Fruit fly (Drosophila melanogaster) whole organism, embryonic: ENCODE results near the gene mts.

Experiments
- ATbp ChIP-seq: fragments of 200-800 bp; sonication (Bioruptor generic); optimal IDR thresholded peaks from 2 replicates; lab custom pipeline; 2017; ENCODE audit warnings: missing biosample characterization, mild to moderate bottlenecking, missing genetic modification characterization, missing genetic modification reagents
- Aef1 ChIP-seq: fragments of 200-800 bp; sonication (Bioruptor generic); IDR thresholded peaks from 3 replicates; pipeline ENCODE4 v1.3.6; 2022; ENCODE audit warnings: missing biosample characterization, missing genetic modification characterization
- CG10147 ChIP-seq: fragments of 200-800 bp; sonication (Bioruptor generic); optimal IDR thresholded peaks from 2 replicates; lab custom pipeline; 2019; ENCODE audit warnings: missing biosample characterization, mild to moderate bottlenecking, missing genetic modification characterization, moderate library complexity
- CG10431 ChIP-seq: fragments of 200-800 bp; sonication (Bioruptor generic); optimal IDR thresholded peaks from 3 replicates; lab custom pipeline; 2018; ENCODE audit warnings: missing biosample characterization, mild to moderate bottlenecking, missing genetic modification characterization
- CG10462 ChIP-seq: fragments of 200-800 bp; sonication (Bioruptor generic); optimal IDR thresholded peaks from 2 replicates; lab custom pipeline; 2016; ENCODE audit warnings: missing biosample characterization, missing genetic modification characterization
- CG11695 ChIP-seq: fragments of 200-800 bp; sonication (Bioruptor generic); IDR thresholded peaks from 3 replicates; pipeline ENCODE4 v1.3.6; 2022; ENCODE audit warnings: missing biosample characterization, missing genetic modification characterization
- CG12236 ChIP-seq: fragments of 200-800 bp; sonication (Bioruptor generic); optimal IDR thresholded peaks from 2 replicates; lab custom pipeline; 2016; ENCODE audit warnings: missing biosample characterization, missing genetic modification characterization
- CG12744 ChIP-seq: fragments of 200-800 bp; sonication (Bioruptor generic); optimal IDR thresholded peaks from 2 replicates; lab custom pipeline; 2016; ENCODE audit warnings: missing biosample characterization, missing genetic modification characterization
- CG12942 ChIP-seq: fragments of 200-800 bp; sonication (Bioruptor generic); optimal IDR thresholded peaks from 3 replicates; lab custom pipeline; 2016; ENCODE audit warnings: missing biosample characterization, missing genetic modification characterization
- CG13296 ChIP-seq: fragments of 200-800 bp; sonication (Bioruptor generic); optimal IDR thresholded peaks from 3 replicates; lab custom pipeline; 2018; ENCODE audit warnings: missing biosample characterization, mild to moderate bottlenecking, missing genetic modification characterization
- CG17186 ChIP-seq: fragments of 200-800 bp; sonication (Bioruptor generic); optimal IDR thresholded peaks from 3 replicates; lab custom pipeline; 2017; ENCODE audit warnings: missing biosample characterization, missing genetic modification reagents, missing genetic modification characterization
- CG17802 ChIP-seq: fragments of 200-800 bp; sonication (Bioruptor generic); optimal IDR thresholded peaks from 2 replicates; lab custom pipeline; 2018; ENCODE audit warnings: missing biosample characterization, mild to moderate bottlenecking, missing genetic modification characterization, moderate library complexity
- CG2129 ChIP-seq: fragments of 200-800 bp; sonication (Bioruptor generic); IDR thresholded peaks from 2 replicates; pipeline ENCODE4 v1.3.6; 2022; ENCODE audit warnings: missing biosample characterization, missing genetic modification characterization; ENCODE audit not compliant: partially characterized antibody
- CG2875 ChIP-seq: fragments of 200-800 bp; sonication (Bioruptor generic); optimal IDR thresholded peaks from 2 replicates; lab custom pipeline; 2017; ENCODE audit warnings: missing biosample characterization, mild to moderate bottlenecking, missing genetic modification characterization, missing genetic modification reagents
- CG30020 ChIP-seq: fragments of 200-800 bp; optimal IDR thresholded peaks from 2 replicates; lab custom pipeline; 2019; ENCODE audit warnings: missing biosample characterization, mild to moderate bottlenecking, missing genetic modification characterization, moderate library complexity
- CG30431 ChIP-seq: fragments of 200-800 bp; sonication (Bioruptor generic); optimal IDR thresholded peaks from 2 replicates; lab custom pipeline; 2017; ENCODE audit warnings: missing biosample characterization, missing genetic modification characterization
- CG33213 ChIP-seq: fragments of 200-800 bp; sonication (Bioruptor generic); optimal IDR thresholded peaks from 3 replicates; lab custom pipeline; 2016; ENCODE audit warnings: missing biosample characterization, missing genetic modification characterization
- CG3838 ChIP-seq: fragments of 200-800 bp; sonication (Bioruptor generic); optimal IDR thresholded peaks from 3 replicates; lab custom pipeline; 2016; ENCODE audit warnings: missing biosample characterization, missing genetic modification characterization
- CG3995 ChIP-seq: fragments of 200-800 bp; sonication (Bioruptor generic); optimal IDR thresholded peaks from 3 replicates; lab custom pipeline; 2016; ENCODE audit warnings: missing biosample characterization, missing genetic modification characterization
- CG4854 ChIP-seq: fragments of 200-800 bp; sonication (Bioruptor generic); optimal IDR thresholded peaks from 2 replicates; lab custom pipeline; 2016; ENCODE audit warnings: missing biosample characterization, missing genetic modification characterization, inconsistent platforms
- CG6272 ChIP-seq: fragments of 200-800 bp; sonication (Bioruptor generic); IDR thresholded peaks from 2 replicates; pipeline ENCODE4 v1.3.6; 2022; ENCODE audit warnings: missing biosample characterization, missing genetic modification characterization
- CG6813 ChIP-seq: fragments of 200-800 bp; sonication (Bioruptor generic); optimal IDR thresholded peaks from 2 replicates; lab custom pipeline; 2017; ENCODE audit warnings: missing biosample characterization, missing genetic modification characterization, mild to moderate bottlenecking, moderate library complexity, missing genetic modification reagents
- CG8359 ChIP-seq: fragments of 200-800 bp; sonication (Bioruptor generic); optimal IDR thresholded peaks from 2 replicates; lab custom pipeline; 2017; ENCODE audit warnings: missing biosample characterization, mild to moderate bottlenecking, missing genetic modification characterization, borderline replicate concordance
- CG8924 ChIP-seq: fragments of 200-800 bp; optimal IDR thresholded peaks from 3 replicates; lab custom pipeline; 2019; ENCODE audit warnings: missing biosample characterization, mild to moderate bottlenecking, missing genetic modification characterization, moderate library complexity
- D19A ChIP-seq: fragments of 200-800 bp; optimal IDR thresholded peaks from 3 replicates; lab custom pipeline; 2019; ENCODE audit warnings: missing biosample characterization, mild to moderate bottlenecking, missing genetic modification characterization, moderate library complexity
- Dll ChIP-seq: fragments of 200-800 bp; sonication (Bioruptor generic); IDR thresholded peaks from 4 replicates; pipeline ENCODE4 v1.3.6; 2022; ENCODE audit warnings: missing biosample characterization, missing genetic modification characterization; ENCODE audit not compliant: partially characterized antibody
- Elba2 ChIP-seq: fragments of 200-800 bp; sonication (Bioruptor generic); optimal IDR thresholded peaks from 3 replicates; lab custom pipeline; 2016; ENCODE audit warnings: missing biosample characterization, missing genetic modification characterization
- Ets97D ChIP-seq: fragments of 200-800 bp; sonication (Bioruptor generic); optimal IDR thresholded peaks from 3 replicates; lab custom pipeline; 2016; ENCODE audit warnings: missing biosample characterization, missing genetic modification characterization
- HLH54F ChIP-seq: fragments of 200-800 bp; sonication (Bioruptor generic); optimal IDR thresholded peaks from 3 replicates; lab custom pipeline; 2016; ENCODE audit warnings: missing biosample characterization, missing genetic modification characterization
- Jarid2 ChIP-seq: fragments of 200-800 bp; sonication (Bioruptor generic); optimal IDR thresholded peaks from 3 replicates; lab custom pipeline; 2017; ENCODE audit warnings: mild to moderate bottlenecking, missing biosample characterization, missing genetic modification reagents, missing genetic modification characterization
- Meics ChIP-seq: fragments of 200-800 bp; sonication (Bioruptor generic); optimal IDR thresholded peaks from 2 replicates; lab custom pipeline; 2017; ENCODE audit warnings: missing biosample characterization, mild to moderate bottlenecking, missing genetic modification characterization
- Nf-YC ChIP-seq: fragments of 200-800 bp; optimal IDR thresholded peaks from 3 replicates; lab custom pipeline; 2019; ENCODE audit warnings: missing biosample characterization, mild to moderate bottlenecking, missing genetic modification characterization, moderate library complexity
- Scr ChIP-seq: fragments of 200-800 bp; sonication (Bioruptor generic); IDR thresholded peaks from 2 replicates; pipeline ENCODE4 v1.3.6; 2022; ENCODE audit warnings: missing biosample characterization, missing genetic modification characterization; ENCODE audit not compliant: partially characterized antibody
- ab ChIP-seq: fragments of 200-800 bp; sonication (Bioruptor generic); optimal IDR thresholded peaks from 2 replicates; lab custom pipeline; 2016; ENCODE audit warnings: missing biosample characterization, missing genetic modification characterization
- abd-A ChIP-seq: fragments of 200-800 bp; sonication (Bioruptor generic); optimal IDR thresholded peaks from 3 replicates; lab custom pipeline; 2019; ENCODE audit warnings: missing biosample characterization, mild to moderate bottlenecking, missing genetic modification characterization, moderate library complexity
- bowl ChIP-seq: fragments of 200-800 bp; sonication (Bioruptor generic); IDR thresholded peaks from 2 replicates; pipeline ENCODE4 v1.3.6; 2022; ENCODE audit warnings: missing biosample characterization, missing genetic modification characterization
- da ChIP-seq: fragments of 200-800 bp; sonication (Bioruptor generic); optimal IDR thresholded peaks from 2 replicates; lab custom pipeline; 2016; ENCODE audit warnings: missing biosample characterization, missing genetic modification characterization
- disco-r ChIP-seq: fragments of 200-800 bp; sonication (Bioruptor generic); optimal IDR thresholded peaks from 2 replicates; lab custom pipeline; 2016; ENCODE audit warnings: missing biosample characterization, missing genetic modification characterization
- eve ChIP-seq, 2 experiments: fragments of >200 bp; optimal IDR thresholded peaks; 2 replicates each; lab custom pipeline; 2017; ENCODE audit warnings: missing biosample characterization in 2 of 2, missing genetic modification characterization in 2 of 2
- ftz-f1 ChIP-seq: fragments of 200-800 bp; sonication (Bioruptor generic); optimal IDR thresholded peaks from 2 replicates; lab custom pipeline; 2016; ENCODE audit warnings: missing biosample characterization, missing genetic modification characterization
- hkb ChIP-seq, 2 experiments: fragments of 200-800 bp in 1 of 2; fragments of >200 bp in 1 of 2; sonication (Bioruptor generic) in 1 of 2; IDR thresholded peaks in 1 of 2; optimal IDR thresholded peaks in 1 of 2; 2 replicates each; pipeline versions ENCODE4 v1.3.6 to Lab custom; 2017 to 2022; ENCODE audit warnings: missing biosample characterization in 1 of 2, missing genetic modification characterization in 1 of 2
- mam ChIP-seq: fragments of 200-800 bp; sonication (Bioruptor generic); optimal IDR thresholded peaks from 3 replicates; lab custom pipeline; 2016; ENCODE audit warnings: missing biosample characterization, missing genetic modification characterization
- mld ChIP-seq: fragments of 200-800 bp; sonication (Bioruptor generic); IDR thresholded peaks from 3 replicates; pipeline ENCODE4 v1.3.6; 2022; ENCODE audit warnings: missing biosample characterization, missing genetic modification characterization; ENCODE audit not compliant: partially characterized antibody
- run ChIP-seq: fragments of 200-800 bp; sonication (Bioruptor generic); optimal IDR thresholded peaks from 3 replicates; lab custom pipeline; 2018; ENCODE audit warnings: missing biosample characterization, mild to moderate bottlenecking, missing genetic modification characterization
- sens-2 ChIP-seq: fragments of 200-800 bp; sonication (Bioruptor generic); IDR thresholded peaks from 2 replicates; pipeline ENCODE4 v1.3.6; 2022; ENCODE audit warnings: missing biosample characterization, missing genetic modification characterization
- ssp ChIP-seq: fragments of 200-800 bp; sonication (Bioruptor generic); IDR thresholded peaks from 2 replicates; pipeline ENCODE4 v1.3.6; 2022; ENCODE audit warnings: missing biosample characterization, missing genetic modification characterization
- stwl ChIP-seq: fragments of 200-800 bp; sonication (Bioruptor generic); optimal IDR thresholded peaks from 3 replicates; lab custom pipeline; 2018; ENCODE audit warnings: missing biosample characterization, mild to moderate bottlenecking, missing genetic modification characterization, moderate library complexity
- wdn ChIP-seq: fragments of 200-800 bp; sonication (Bioruptor generic); IDR thresholded peaks from 2 replicates; pipeline ENCODE4 v1.3.6; 2022; ENCODE audit warnings: missing biosample characterization, missing genetic modification characterization

Gene mts

dm6 chr2L:7871821-7872524 is 44.5 kb downstream of the mts start (continued):
- TF ChIP-seq CG8924 (tag; lab: Kevin White, UChicago) (peak; percentile 65), CG6813 (GFP tag; lab: Kevin White, UChicago) (peak; percentile 28), Aef1 (GFP tag; lab: Robert Waterston, UW) (no peak), CG10147 (GFP tag; lab: Kevin White, UChicago) (peak; percentile 78), CG2875 (GFP tag; lab: Kevin White, UChicago) (no peak), CG30431 (GFP tag; lab: Kevin White, UChicago) (no peak), CG12942 (GFP tag; lab: Kevin White, UChicago) (no peak), disco-r (GFP tag; lab: Kevin White, UChicago) (peak; percentile 20)

dm6 chr2L:7872680-7873079 is 45.2 kb downstream of the mts start:
- TF ChIP-seq run = no peak
- peak; percentile 94 for TF ChIP-seq mld (GFP tag; lab: Robert Waterston, UW)
- peak; percentile 61; the same call in 3 of the 4 replicates for TF ChIP-seq Dll (GFP tag; lab: Robert Waterston, UW)
- no peak for TF ChIP-seq ab (GFP tag; lab: Kevin White, UChicago)
- TF ChIP-seq ftz-f1 (GFP tag; lab: Kevin White, UChicago) = no peak
- no peak for TF ChIP-seq CG13296 (GFP tag; lab: Kevin White, UChicago)
- TF ChIP-seq CG12236 = no peak
- TF ChIP-seq HLH54F (GFP tag; lab: Kevin White, UChicago) = no peak
- TF ChIP-seq mam (GFP tag; lab: Kevin White, UChicago) = no peak
- TF ChIP-seq Meics (GFP tag; lab: Kevin White, UChicago) = no peak
- TF ChIP-seq bowl (GFP tag; lab: Robert Waterston, UW) = no peak
- no peak for TF ChIP-seq CG17186
- no peak for TF ChIP-seq D19A (tag; lab: Kevin White, UChicago)
- TF ChIP-seq Scr = peak; percentile 70
- TF ChIP-seq da (GFP tag; lab: Kevin White, UChicago) = no peak
- no peak for TF ChIP-seq CG3995
- TF ChIP-seq stwl (tag; lab: Kevin White, UChicago) = no peak
- TF ChIP-seq CG3838 (GFP tag; lab: Kevin White, UChicago) = no peak
- no peak for TF ChIP-seq CG8359
- no peak for TF ChIP-seq abd-A (tag; lab: Kevin White, UChicago)
- no peak for TF ChIP-seq ssp (GFP tag; lab: Robert Waterston, UW)
- TF ChIP-seq ATbp (GFP tag; lab: Kevin White, UChicago) = no peak
- no peak for TF ChIP-seq hkb (optimal IDR thresholded peaks at IDR 0.05; lab: Kevin White, UChicago)
- peak; percentile 32; the same call in 1 of the 2 replicates for TF ChIP-seq hkb (GFP tag; IDR thresholded peaks at IDR 0.05; lab: Robert Waterston, UW)
- no peak for TF ChIP-seq eve (GFP tag; optimal IDR thresholded peaks at IDR 0.05; lab: Kevin White, UChicago)
- TF ChIP-seq CG30020 (tag; lab: Kevin White, UChicago) = no peak
- TF ChIP-seq CG33213 (GFP tag; lab: Kevin White, UChicago) = no peak
- no peak for TF ChIP-seq Elba2 (GFP tag; lab: Kevin White, UChicago)
- no peak for TF ChIP-seq sens-2
- no peak for TF ChIP-seq CG11695 (GFP tag; lab: Robert Waterston, UW)
- no peak for TF ChIP-seq Nf-YC (tag; lab: Kevin White, UChicago)
- TF ChIP-seq CG2129 = no peak
- TF ChIP-seq CG17802 (tag; lab: Kevin White, UChicago) = no peak
- TF ChIP-seq CG10462 (GFP tag; lab: Kevin White, UChicago) = no peak
- no peak for TF ChIP-seq Jarid2 (GFP tag; lab: Kevin White, UChicago)
- no peak for TF ChIP-seq Ets97D (GFP tag; lab: Kevin White, UChicago)
- TF ChIP-seq CG12744 (GFP tag; lab: Kevin White, UChicago) = no peak
- TF ChIP-seq CG6272 (GFP tag; lab: Robert Waterston, UW) = no peak
- TF ChIP-seq CG10431 = no peak
- TF ChIP-seq CG4854 = no peak
- TF ChIP-seq wdn (GFP tag; lab: Robert Waterston, UW) = no peak
